Worm (Caenorhabditis elegans) whole organism, L1 larva: Measurements from ENCODE around the gene sulp-8.

ENCODE experiments used
- hpl-2 ChIP-seq: fragments of 150-350 bp; optimal IDR thresholded peaks from 2 replicates; lab custom pipeline; 2014; ENCODE audit warnings: missing biosample characterization, missing genetic modification reagents, missing genetic modification characterization
- snu-23 ChIP-seq: sonication (generic microtip); optimal IDR thresholded peaks from 2 replicates; lab custom pipeline; 2016; ENCODE audit warnings: missing genetic modification characterization, missing compliant biosample characterization

DNA sequence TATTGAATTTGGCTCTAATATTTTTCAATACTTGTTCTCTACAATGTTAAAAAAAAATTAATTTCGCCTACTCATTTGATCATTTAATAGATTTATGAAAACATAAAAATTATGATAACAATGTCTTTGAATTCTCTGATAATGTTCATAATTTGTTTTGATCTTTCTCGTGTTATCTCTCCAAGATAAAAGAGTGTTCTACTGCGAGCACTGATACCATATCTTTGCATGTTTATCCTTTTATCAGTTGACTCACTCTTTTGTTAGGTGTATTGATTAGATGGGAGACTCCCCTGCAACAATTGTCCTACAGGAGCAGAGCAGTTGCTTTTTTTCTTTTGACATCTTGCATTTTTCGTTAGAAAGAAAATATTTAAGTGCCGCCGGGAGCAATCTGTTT lies 25.7 kb upstream of the sulp-8 start:
- TF ChIP-seq snu-23 (GFP tag; lab: Kevin White, UChicago): no peak
- TF ChIP-seq hpl-2 (GFP tag; lab: Kevin White, UChicago): no peak
